Worm (Caenorhabditis elegans): ENCODE measurements around the gene mrpl-2.

The mrpl-2 gene

DNA sequence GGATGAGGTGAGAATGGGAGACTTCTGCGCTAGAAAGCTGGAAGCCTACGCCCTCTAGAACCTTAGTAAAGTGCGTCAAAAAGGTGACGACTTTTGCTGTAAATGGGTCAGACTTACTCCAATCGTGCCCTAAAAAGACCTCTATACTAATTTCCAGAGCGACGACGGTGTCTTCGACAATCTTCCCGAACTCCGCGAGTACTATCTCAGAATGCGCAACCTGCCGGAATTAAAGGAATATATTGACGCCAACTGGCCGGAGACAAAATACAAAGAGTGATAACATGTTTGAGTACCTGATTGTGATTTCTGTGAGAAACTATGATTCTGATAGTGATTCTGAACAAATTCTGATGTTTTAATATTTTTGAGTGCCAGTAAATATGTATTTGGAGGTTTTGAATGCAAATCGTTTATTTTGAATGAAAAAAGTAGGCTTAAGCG is 11.0 kb upstream of the mrpl-2 start (continued):
- TF ChIP-seq sdz-12 (GFP tag; optimal IDR thresholded peaks at IDR 0.05) (no peak), egl-27 (tag; optimal IDR thresholded peaks at IDR 0.05) (no peak), hif-1 (tag; optimal IDR thresholded peaks at IDR 0.05) (no peak), R02D3.7 (tag; optimal IDR thresholded peaks at IDR 0.05) (no peak), dve-1 (tag; optimal IDR thresholded peaks at IDR 0.05; ENCODE audit: insufficient read depth) (no peak), mes-2 (tag; optimal IDR thresholded peaks at IDR 0.05; ENCODE audit: poor library complexity, severe bottlenecking) (peak; percentile 6), nhr-11 (tag; optimal IDR thresholded peaks at IDR 0.05) (no peak), madf-9 (GFP tag; conservative IDR thresholded peaks at IDR 0.05) (no peak)

DNA sequence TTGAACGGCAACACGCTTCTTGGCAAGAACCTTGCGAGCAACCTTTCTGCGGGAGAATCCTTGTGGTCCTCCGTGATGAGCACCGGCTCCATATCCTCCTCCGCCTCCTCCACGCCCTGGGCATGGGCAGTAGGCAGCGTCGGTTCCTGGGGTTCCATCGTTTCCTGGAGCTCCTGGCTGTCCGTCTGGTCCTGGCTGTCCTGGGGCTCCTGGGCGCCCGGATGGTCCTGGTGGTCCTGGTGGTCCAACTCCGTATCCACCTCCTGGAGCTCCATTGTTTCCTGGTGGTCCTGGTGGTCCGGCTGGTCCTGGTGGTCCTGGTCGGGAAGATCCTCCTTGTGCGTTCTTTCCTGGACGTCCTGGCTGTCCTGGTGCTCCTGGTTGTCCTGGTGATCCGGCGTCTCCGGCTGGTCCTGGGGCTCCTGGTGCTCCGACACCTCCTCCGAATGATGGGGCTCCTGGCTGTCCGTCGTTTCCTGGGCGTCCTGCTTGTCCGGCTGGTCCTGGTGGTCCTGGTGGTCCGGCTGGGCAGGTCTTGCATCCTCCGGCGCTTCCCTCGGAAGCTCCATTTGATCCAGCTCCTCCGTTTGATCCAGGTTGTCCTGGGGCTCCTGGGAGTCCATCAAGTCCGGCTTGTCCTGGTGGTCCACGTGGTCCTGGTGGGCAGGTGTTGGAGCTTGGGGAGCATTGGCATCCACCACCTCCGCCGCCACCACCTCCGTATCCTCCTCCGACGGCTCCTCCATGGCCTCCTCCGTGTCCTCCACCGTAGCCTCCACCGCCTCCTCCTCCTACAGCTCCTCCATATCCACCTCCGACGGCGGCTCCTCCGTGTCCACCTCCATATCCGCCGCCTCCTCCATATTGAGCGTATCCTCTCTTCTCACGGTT is 10.3 kb upstream of the mrpl-2 start:
- TF ChIP-seq mxl-3 (GFP tag; optimal IDR thresholded peaks at IDR 0.05) (no peak), jun-1 (tag; optimal IDR thresholded peaks at IDR 0.05) (no peak), spr-3 (GFP tag; optimal IDR thresholded peaks at IDR 0.05) (no peak), set-16 (GFP tag; IDR thresholded peaks at IDR 0.05) (peak; percentile 96), lin-38 (GFP tag; IDR thresholded peaks at IDR 0.05) (0 out of 2 replicates have a peak, but pooled peaks have one; percentile 9), lin-15B (tag; optimal IDR thresholded peaks at IDR 0.05) (no peak), zfp-3 (GFP tag; conservative IDR thresholded peaks at IDR 0.05) (no peak), F44E2.7 (GFP tag; IDR thresholded peaks at IDR 0.05) (no peak), mes-2 (tag; optimal IDR thresholded peaks at IDR 0.05; ENCODE audit: poor library complexity, severe bottlenecking) (no peak), nhr-11 (tag; optimal IDR thresholded peaks at IDR 0.05) (no peak), F49E8.2 (tag; optimal IDR thresholded peaks at IDR 0.05; ENCODE audit: borderline replicate concordance) (no peak), cey-2 (tag; optimal IDR thresholded peaks at IDR 0.05; ENCODE audit: borderline replicate concordance, insufficient read depth) (no peak)

DNA sequence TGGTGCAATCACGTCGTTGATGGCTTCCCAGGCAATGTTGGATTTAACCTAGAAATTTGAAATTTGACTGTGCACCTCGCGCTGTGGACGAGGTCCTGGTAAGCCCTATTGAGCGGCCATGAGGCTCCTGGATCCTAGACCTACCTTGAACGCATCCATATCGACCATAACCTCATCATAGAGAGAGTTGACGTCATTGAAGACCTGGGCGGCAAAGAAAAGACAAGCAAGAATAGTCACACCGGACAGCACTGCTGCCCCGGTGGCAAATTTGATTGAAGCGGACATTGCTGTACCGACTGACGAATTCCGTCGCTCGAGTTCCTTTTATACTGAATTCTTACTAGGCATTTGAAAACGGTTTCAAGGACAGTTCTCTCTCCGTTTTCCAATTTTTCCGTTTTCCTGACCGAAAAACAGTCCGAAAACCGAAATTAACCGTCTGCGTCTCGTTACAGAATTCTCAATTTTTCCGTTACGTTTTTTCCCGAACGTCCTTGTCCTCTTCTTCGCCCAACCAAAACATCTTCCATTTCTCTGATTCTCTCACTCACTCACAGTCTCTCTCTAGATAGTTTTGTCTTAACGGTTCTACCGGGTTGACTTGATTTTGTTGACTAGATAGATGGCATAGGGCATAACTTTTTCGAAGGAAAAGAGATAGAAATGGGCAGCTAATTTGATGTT is 9.5 kb upstream of the mrpl-2 start, which contains the start of gene col-103:
Gene col-103, minus strand, starts transcription at position 302 of the 687 bp plus-strand sequence.
- TF ChIP-seq unc-39 (tag; optimal IDR thresholded peaks at IDR 0.05) (no peak), mes-2 (tag; optimal IDR thresholded peaks at IDR 0.05; ENCODE audit: poor library complexity, severe bottlenecking) (peak; percentile 34), mdl-1 (tag; optimal IDR thresholded peaks at IDR 0.05) (no peak), ztf-11 (tag; optimal IDR thresholded peaks at IDR 0.05) (no peak), nhr-25 (tag; optimal IDR thresholded peaks at IDR 0.05; ENCODE audit: borderline replicate concordance, insufficient read depth) (peak; percentile 77), nhr-42 (GFP tag; IDR thresholded peaks at IDR 0.05) (no peak), aly-2 (tag; optimal IDR thresholded peaks at IDR 0.05) (no peak), R02D3.7 (tag; optimal IDR thresholded peaks at IDR 0.05) (no peak), pqm-1 (tag; optimal IDR thresholded peaks at IDR 0.05) (no peak), T26A8.4 (GFP tag; IDR thresholded peaks at IDR 0.05) (no peak), nhr-76 (tag; optimal IDR thresholded peaks at IDR 0.05) (no peak), mep-1 (tag; optimal IDR thresholded peaks at IDR 0.05) (peak; percentile 19), unc-62 (GFP tag; optimal IDR thresholded peaks at IDR 0.05 in 1 of 2) (peak in 1 of 2 experiments; percentile 92), unc-62 (tag; optimal IDR thresholded peaks at IDR 0.05) (no peak), ama-1 (optimal IDR thresholded peaks at IDR 0.05) (peak; percentile 93), madf-9 (GFP tag; conservative IDR thresholded peaks at IDR 0.05) (no peak), dmd-9 (GFP tag; IDR thresholded peaks at IDR 0.05) (no peak), lsy-2 (tag; optimal IDR thresholded peaks at IDR 0.05) (peak in 1 of 2 experiments; percentile 21), nhr-11 (tag; optimal IDR thresholded peaks at IDR 0.05) (no peak), F26F4.8 (GFP tag; conservative IDR thresholded peaks at IDR 0.05) (no peak), fkh-10 (GFP tag; optimal IDR thresholded peaks at IDR 0.05) (no peak), nhr-28 (tag; optimal IDR thresholded peaks at IDR 0.05) (peak; percentile 51), T20F7.1 (GFP tag; optimal IDR thresholded peaks at IDR 0.05) (no peak), aha-1 (tag) (no peak)

All from whole organism, L4 larva.